Fruit fly (Drosophila melanogaster): ENCODE data around the gene CG7884.
A peak's percentile ranks its signal among the peaks of the same experiment; 100 is the strongest.

Gene CG7884

dm6 chrX:19172955-19173354 is 47.5 kb upstream of the CG7884 start (continued):
- TF ChIP-seq Gug (GFP tag; IDR thresholded peaks at IDR 0.05) = no peak
- no peak for TF ChIP-seq org-1 (GFP tag; optimal IDR thresholded peaks at IDR 0.05)
- no peak for TF ChIP-seq chm (GFP tag; IDR thresholded peaks at IDR 0.05)
- TF ChIP-seq CG2116 (GFP tag; optimal IDR thresholded peaks at IDR 0.05) = no peak
- TF ChIP-seq CG12744 (GFP tag; optimal IDR thresholded peaks at IDR 0.05) = no peak
- no peak for TF ChIP-seq CG10565 (GFP tag; optimal IDR thresholded peaks at IDR 0.05)
- TF ChIP-seq CG5245 (GFP tag; optimal IDR thresholded peaks at IDR 0.05) = peak; percentile 14
- TF ChIP-seq dimm (GFP tag; IDR thresholded peaks at IDR 0.05) = no peak
- TF ChIP-seq PHDP (tag; optimal IDR thresholded peaks at IDR 0.05) = no peak
- TF ChIP-seq maf-S (GFP tag; optimal IDR thresholded peaks at IDR 0.05) = peak; percentile 6
- TF ChIP-seq dpn (GFP tag; optimal IDR thresholded peaks at IDR 0.05) = peak; percentile 3 to 14
- TF ChIP-seq so (GFP tag; IDR thresholded peaks at IDR 0.05) = 0 out of 3 replicates have a peak, but pooled peaks have one; percentile 26
- TF ChIP-seq CG1832 (GFP tag; optimal IDR thresholded peaks at IDR 0.05) = no peak
- no peak for TF ChIP-seq CG5180 (GFP tag; optimal IDR thresholded peaks at IDR 0.05)
- TF ChIP-seq fd102C (GFP tag; optimal IDR thresholded peaks at IDR 0.05) = no peak
- TF ChIP-seq grau (tag; optimal IDR thresholded peaks at IDR 0.05) = peak; percentile 15
- no peak for TF ChIP-seq CG3407 (GFP tag; optimal IDR thresholded peaks at IDR 0.05)
- no peak for TF ChIP-seq CG7357 (GFP tag; IDR thresholded peaks at IDR 0.05)
- TF ChIP-seq run (tag; optimal IDR thresholded peaks at IDR 0.05) = no peak
- no peak for TF ChIP-seq ATbp (GFP tag; optimal IDR thresholded peaks at IDR 0.05)
- TF ChIP-seq CG14710 (tag; optimal IDR thresholded peaks at IDR 0.05) = no peak
- no peak for TF ChIP-seq CG3065 (GFP tag; optimal IDR thresholded peaks at IDR 0.05)
- no peak for TF ChIP-seq nau (GFP tag; optimal IDR thresholded peaks at IDR 0.05)
- TF ChIP-seq CG15269 (tag; optimal IDR thresholded peaks at IDR 0.05) = no peak
- TF ChIP-seq CG8478 (optimal IDR thresholded peaks at IDR 0.05) = no peak
- TF ChIP-seq CG15011 (GFP tag; optimal IDR thresholded peaks at IDR 0.05) = no peak
- TF ChIP-seq row (GFP tag; IDR thresholded peaks at IDR 0.05) = peak; percentile 40; the same call in 1 of the 3 replicates
- no peak for TF ChIP-seq ewg (GFP tag; optimal IDR thresholded peaks at IDR 0.05)
- 0 out of 2 replicates have a peak, but pooled peaks have one; percentile 8 for TF ChIP-seq Adf1 (GFP tag; IDR thresholded peaks at IDR 0.05)
- TF ChIP-seq CG12391 (tag; optimal IDR thresholded peaks at IDR 0.05) = peak; percentile 6
- no peak for TF ChIP-seq CG3995 (GFP tag; optimal IDR thresholded peaks at IDR 0.05)
- no peak for TF ChIP-seq Dip2 (GFP tag; IDR thresholded peaks at IDR 0.05)
- peak; percentile 21 for TF ChIP-seq CG4424 (GFP tag; optimal IDR thresholded peaks at IDR 0.05)
- TF ChIP-seq trh (GFP tag; optimal IDR thresholded peaks at IDR 0.05) = no peak
- TF ChIP-seq CG11093 (GFP tag; IDR thresholded peaks at IDR 0.05) = no peak
- TF ChIP-seq Mes4 (GFP tag; optimal IDR thresholded peaks at IDR 0.05) = peak; percentile 0
- TF ChIP-seq HLHmδ (GFP tag; optimal IDR thresholded peaks at IDR 0.05) = no peak
- TF ChIP-seq CG1233 (GFP tag; optimal IDR thresholded peaks at IDR 0.05) = no peak
- TF ChIP-seq CG16815 (GFP tag; optimal IDR thresholded peaks at IDR 0.05) = no peak
- peak; percentile 35 for TF ChIP-seq CG11504 (tag; optimal IDR thresholded peaks at IDR 0.05)
- no peak for TF ChIP-seq CG43689 (GFP tag; IDR thresholded peaks at IDR 0.05)
- TF ChIP-seq tll (GFP tag; optimal IDR thresholded peaks at IDR 0.05) = no peak
- TF ChIP-seq zen2 (GFP tag; IDR thresholded peaks at IDR 0.05; ENCODE audit: partially characterized antibody) = no peak
- TF ChIP-seq CG4730 (GFP tag; IDR thresholded peaks at IDR 0.05) = no peak
- TF ChIP-seq CG34422 (GFP tag; IDR thresholded peaks at IDR 0.05) = no peak
- no peak for TF ChIP-seq NC2β (GFP tag; optimal IDR thresholded peaks at IDR 0.05)
- TF ChIP-seq tio (GFP tag; optimal IDR thresholded peaks at IDR 0.05) = peak; percentile 8
- TF ChIP-seq insv (GFP tag; optimal IDR thresholded peaks at IDR 0.05) = no peak
- TF ChIP-seq CG18476 (GFP tag; optimal IDR thresholded peaks at IDR 0.05) = no peak
- peak in 1 of 2 experiments; percentile 46 for TF ChIP-seq Hr51 (GFP tag; optimal IDR thresholded peaks at IDR 0.05)
- TF ChIP-seq fd96Cb (tag; optimal IDR thresholded peaks at IDR 0.05) = peak; percentile 6

Data from whole organism, embryonic.